Fruit fly (Drosophila melanogaster) whole organism, embryonic: ENCODE results near the gene CG45045.

Source experiments
- Atf6 ChIP-seq: fragments of 200-800 bp; sonication (Bioruptor generic); IDR thresholded peaks from 2 replicates; pipeline ENCODE4 v1.3.6; 2022; ENCODE audit warnings: missing biosample characterization, missing genetic modification characterization
- Awh ChIP-seq: fragments of 200-800 bp; sonication (Bioruptor generic); IDR thresholded peaks from 2 replicates; pipeline ENCODE4, ENCODE4 v1.3.6; 2022; ENCODE audit warnings: missing biosample characterization, missing genetic modification characterization
- CG10431 ChIP-seq: fragments of 200-800 bp; sonication (Bioruptor generic); optimal IDR thresholded peaks from 3 replicates; lab custom pipeline; 2018; ENCODE audit warnings: missing biosample characterization, mild to moderate bottlenecking, missing genetic modification characterization
- CG11093 ChIP-seq: fragments of 200-800 bp; sonication (Bioruptor generic); IDR thresholded peaks from 3 replicates; pipeline ENCODE4 v1.3.6; 2022; ENCODE audit warnings: missing biosample characterization, missing genetic modification characterization
- CG11247 ChIP-seq: fragments of 200-800 bp; sonication (Bioruptor generic); IDR thresholded peaks from 2 replicates; pipeline ENCODE4 v1.3.6; 2022; ENCODE audit warnings: missing biosample characterization, missing genetic modification characterization
- CG12391 ChIP-seq: fragments of 200-800 bp; sonication (Bioruptor generic); optimal IDR thresholded peaks from 3 replicates; lab custom pipeline; 2018; ENCODE audit warnings: missing biosample characterization, mild to moderate bottlenecking, missing genetic modification characterization, moderate library complexity
- CG12769 ChIP-seq: fragments of 200-800 bp; sonication (Bioruptor generic); optimal IDR thresholded peaks from 2 replicates; lab custom pipeline; 2019; ENCODE audit warnings: missing biosample characterization, mild to moderate bottlenecking, missing genetic modification characterization, moderate library complexity
- CG13296 ChIP-seq: fragments of 200-800 bp; sonication (Bioruptor generic); optimal IDR thresholded peaks from 3 replicates; lab custom pipeline; 2018; ENCODE audit warnings: missing biosample characterization, mild to moderate bottlenecking, missing genetic modification characterization
- CG13894 ChIP-seq: fragments of 200-800 bp; sonication (Bioruptor generic); optimal IDR thresholded peaks from 3 replicates; lab custom pipeline; 2018; ENCODE audit warnings: missing biosample characterization, mild to moderate bottlenecking, missing genetic modification characterization, moderate library complexity
- CG16813 ChIP-seq: fragments of 200-800 bp; sonication (Bioruptor generic); IDR thresholded peaks from 3 replicates; pipeline ENCODE4 v1.3.6; 2022; ENCODE audit warnings: missing biosample characterization, missing genetic modification characterization; ENCODE audit not compliant: partially characterized antibody
- CG17361 ChIP-seq: fragments of 200-800 bp; sonication (Bioruptor generic); IDR thresholded peaks from 3 replicates; pipeline ENCODE4 v1.3.6; 2022; ENCODE audit warnings: missing biosample characterization, missing genetic modification characterization
- CG31388 ChIP-seq: fragments of 200-800 bp; sonication (Bioruptor generic); optimal IDR thresholded peaks from 2 replicates; lab custom pipeline; 2016; ENCODE audit warnings: missing biosample characterization, missing genetic modification characterization
- CG3281 ChIP-seq: fragments of 200-800 bp; sonication (Bioruptor generic); optimal IDR thresholded peaks from 3 replicates; lab custom pipeline; 2017; ENCODE audit warnings: missing biosample characterization, mild to moderate bottlenecking, missing genetic modification characterization
- CG34224 ChIP-seq: fragments of 200-800 bp; sonication (Bioruptor generic); IDR thresholded peaks from 3 replicates; pipeline ENCODE4 v1.3.6; 2022; ENCODE audit warnings: missing biosample characterization, missing genetic modification characterization; ENCODE audit not compliant: partially characterized antibody
- CG6791 ChIP-seq: fragments of 200-800 bp; sonication (Bioruptor generic); IDR thresholded peaks from 3 replicates; pipeline ENCODE4 v1.3.6; 2022; ENCODE audit warnings: missing biosample characterization, missing genetic modification characterization; ENCODE audit not compliant: partially characterized antibody
- CG6854 ChIP-seq: fragments of 200-800 bp; sonication (Bioruptor generic); optimal IDR thresholded peaks from 3 replicates; lab custom pipeline; 2017; ENCODE audit warnings: missing biosample characterization, mild to moderate bottlenecking, missing genetic modification characterization
- CG7839 ChIP-seq: fragments of 200-800 bp; sonication (Bioruptor generic); optimal IDR thresholded peaks from 3 replicates; lab custom pipeline; 2018; ENCODE audit warnings: missing biosample characterization, mild to moderate bottlenecking, missing genetic modification characterization, moderate library complexity
- CG7963 ChIP-seq: fragments of 200-800 bp; sonication (Bioruptor generic); IDR thresholded peaks from 3 replicates; pipeline ENCODE4 v1.3.6; 2022; ENCODE audit warnings: missing biosample characterization, missing genetic modification characterization; ENCODE audit not compliant: partially characterized antibody
- CG8359 ChIP-seq: fragments of 200-800 bp; sonication (Bioruptor generic); optimal IDR thresholded peaks from 2 replicates; lab custom pipeline; 2017; ENCODE audit warnings: missing biosample characterization, mild to moderate bottlenecking, missing genetic modification characterization, borderline replicate concordance
- CkIIα-i1 ChIP-seq: fragments of 200-800 bp; sonication (Bioruptor generic); IDR thresholded peaks from 2 replicates; pipeline ENCODE4 v1.3.6; 2022; ENCODE audit warnings: missing biosample characterization, missing genetic modification characterization
- D19A ChIP-seq: fragments of 200-800 bp; optimal IDR thresholded peaks from 3 replicates; lab custom pipeline; 2019; ENCODE audit warnings: missing biosample characterization, mild to moderate bottlenecking, missing genetic modification characterization, moderate library complexity
- Dbx ChIP-seq: fragments of 200-800 bp; sonication (Bioruptor generic); IDR thresholded peaks from 3 replicates; pipeline ENCODE4 v1.3.6; 2022; ENCODE audit warnings: missing biosample characterization, missing genetic modification characterization
- Doc3 ChIP-seq: fragments of 200-800 bp; sonication (Bioruptor generic); IDR thresholded peaks from 3 replicates; pipeline ENCODE4 v1.3.6; 2022; ENCODE audit warnings: missing biosample characterization, missing genetic modification characterization; ENCODE audit not compliant: partially characterized antibody
- Eip74EF ChIP-seq, 2 experiments: fragments of 200-800 bp in 1 of 2; fragments of >200 bp in 1 of 2; sonication (Bioruptor generic) in 1 of 2; optimal IDR thresholded peaks; 2 replicates each; lab custom pipeline; 2017 to 2019; ENCODE audit warnings: missing biosample characterization in 2 of 2, missing genetic modification characterization in 2 of 2, mild to moderate bottlenecking in 1 of 2, moderate library complexity in 1 of 2
- HLH4C ChIP-seq: fragments of 200-800 bp; sonication (Bioruptor generic); IDR thresholded peaks from 3 replicates; pipeline ENCODE4 v1.3.6; 2022; ENCODE audit warnings: missing biosample characterization, missing genetic modification characterization; ENCODE audit not compliant: partially characterized antibody
- Hr51 ChIP-seq, 2 experiments: fragments of 200-800 bp; sonication (Bioruptor generic); optimal IDR thresholded peaks; 2 replicates in 1 of 2; 3 replicates in 1 of 2; lab custom pipeline; 2016 to 2018; ENCODE audit warnings: missing biosample characterization in 2 of 2, missing genetic modification characterization in 2 of 2, mild to moderate bottlenecking in 1 of 2, moderate library complexity in 1 of 2
- MTF-1 ChIP-seq: fragments of 200-800 bp; sonication (Bioruptor generic); optimal IDR thresholded peaks from 2 replicates; lab custom pipeline; 2018; ENCODE audit warnings: missing biosample characterization, mild to moderate bottlenecking, missing genetic modification characterization, borderline replicate concordance
- NK7.1 ChIP-seq: fragments of 200-800 bp; sonication (Bioruptor generic); optimal IDR thresholded peaks from 3 replicates; lab custom pipeline; 2016; ENCODE audit warnings: missing biosample characterization, missing genetic modification characterization
- Xbp1 ChIP-seq: fragments of 200-800 bp; sonication (Bioruptor generic); optimal IDR thresholded peaks from 3 replicates; lab custom pipeline; 2016; ENCODE audit warnings: missing biosample characterization, mild to moderate bottlenecking, missing genetic modification characterization
- abd-A ChIP-seq: fragments of 200-800 bp; sonication (Bioruptor generic); optimal IDR thresholded peaks from 3 replicates; lab custom pipeline; 2019; ENCODE audit warnings: missing biosample characterization, mild to moderate bottlenecking, missing genetic modification characterization, moderate library complexity
- al ChIP-seq: fragments of 200-800 bp; sonication (Bioruptor generic); IDR thresholded peaks from 2 replicates; pipeline ENCODE4 v1.3.6; 2022; ENCODE audit warnings: missing biosample characterization, missing genetic modification characterization
- chinmo ChIP-seq: fragments of 200-800 bp; sonication (Bioruptor generic); IDR thresholded peaks from 4 replicates; pipeline ENCODE4 v1.3.6; 2022; ENCODE audit warnings: missing biosample characterization, missing genetic modification characterization; ENCODE audit not compliant: partially characterized antibody
- dimm ChIP-seq: fragments of 200-800 bp; sonication (Bioruptor generic); IDR thresholded peaks from 2 replicates; pipeline ENCODE4 v1.3.6; 2022; ENCODE audit warnings: missing biosample characterization, missing genetic modification characterization
- hb ChIP-seq: fragments of 200-800 bp; sonication (Bioruptor generic); IDR thresholded peaks from 3 replicates; pipeline ENCODE4 v1.3.6; 2022; ENCODE audit warnings: missing biosample characterization, missing genetic modification characterization; ENCODE audit not compliant: partially characterized antibody
- jigr1 ChIP-seq: fragments of 200-800 bp; sonication (Bioruptor generic); IDR thresholded peaks from 3 replicates; pipeline ENCODE4 v1.3.6; 2022; ENCODE audit warnings: missing biosample characterization, missing genetic modification characterization
- kay ChIP-seq: fragments of 200-800 bp; sonication (Bioruptor generic); optimal IDR thresholded peaks from 2 replicates; lab custom pipeline; 2016; ENCODE audit warnings: missing biosample characterization, missing genetic modification characterization
- knrl ChIP-seq: fragments of 200-800 bp; sonication (Bioruptor generic); IDR thresholded peaks from 3 replicates; pipeline ENCODE4 v1.3.6; 2022; ENCODE audit warnings: missing biosample characterization, missing genetic modification characterization; ENCODE audit not compliant: partially characterized antibody
- lilli ChIP-seq: fragments of 200-800 bp; sonication (Bioruptor generic); optimal IDR thresholded peaks from 3 replicates; lab custom pipeline; 2016; ENCODE audit warnings: missing biosample characterization, missing genetic modification characterization
- lola ChIP-seq, 3 experiments: fragments of >200 bp in 2 of 3; fragments of 200-800 bp in 1 of 3; sonication (Bioruptor generic) in 1 of 3; optimal IDR thresholded peaks; 2 replicates each; lab custom pipeline; 2017 to 2019; ENCODE audit warnings: missing biosample characterization in 3 of 3, missing genetic modification characterization in 3 of 3, mild to moderate bottlenecking in 1 of 3, moderate library complexity in 1 of 3
- nerfin-2 ChIP-seq: fragments of 200-800 bp; sonication (Bioruptor generic); IDR thresholded peaks from 2 replicates; pipeline ENCODE4 v1.3.6; 2022; ENCODE audit warnings: missing biosample characterization, missing genetic modification characterization; ENCODE audit not compliant: partially characterized antibody
- sd ChIP-seq: fragments of 200-800 bp; sonication (Bioruptor generic); optimal IDR thresholded peaks from 3 replicates; lab custom pipeline; 2018; ENCODE audit warnings: missing biosample characterization, mild to moderate bottlenecking, missing genetic modification characterization, moderate library complexity
- sob ChIP-seq: fragments of 200-800 bp; sonication (Bioruptor generic); IDR thresholded peaks from 2 replicates; pipeline ENCODE4 v1.3.6; 2022; ENCODE audit warnings: missing biosample characterization, missing genetic modification characterization
- stwl ChIP-seq: fragments of 200-800 bp; sonication (Bioruptor generic); optimal IDR thresholded peaks from 3 replicates; lab custom pipeline; 2018; ENCODE audit warnings: missing biosample characterization, mild to moderate bottlenecking, missing genetic modification characterization, moderate library complexity
- tap ChIP-seq: fragments of 200-800 bp; optimal IDR thresholded peaks from 3 replicates; lab custom pipeline; 2019; ENCODE audit warnings: missing biosample characterization, mild to moderate bottlenecking, missing genetic modification characterization, moderate library complexity
- tna ChIP-seq: fragments of 200-800 bp; sonication (Bioruptor generic); IDR thresholded peaks from 2 replicates; pipeline ENCODE4 v1.3.6; 2022; ENCODE audit warnings: missing biosample characterization, missing genetic modification characterization; ENCODE audit not compliant: partially characterized antibody
- twi ChIP-seq: fragments of 200-800 bp; optimal IDR thresholded peaks from 2 replicates; lab custom pipeline; 2019; ENCODE audit warnings: missing biosample characterization, mild to moderate bottlenecking, missing genetic modification characterization, moderate library complexity
- unc-4 ChIP-seq: fragments of 200-800 bp; sonication (Bioruptor generic); IDR thresholded peaks from 2 replicates; pipeline ENCODE4 v1.3.6; 2022; ENCODE audit warnings: missing biosample characterization, missing genetic modification characterization; ENCODE audit not compliant: partially characterized antibody
- z ChIP-seq: fragments of 200-800 bp; sonication (Bioruptor generic); IDR thresholded peaks from 3 replicates; pipeline ENCODE4 v1.3.6; 2022; ENCODE audit warnings: missing biosample characterization, missing genetic modification characterization

CG45045 gene

dm6 chr3R:17645239-17645638 is 22.1 kb upstream of the CG45045 start:
- TF ChIP-seq CG10431 (GFP tag; lab: Kevin White, UChicago) (no peak), NK7.1 (no peak), CG8359 (GFP tag; lab: Kevin White, UChicago) (no peak), z (no peak), abd-A (tag; lab: Kevin White, UChicago) (peak; percentile 36), dimm (GFP tag; lab: Robert Waterston, UW) (no peak), hb (GFP tag; lab: Robert Waterston, UW) (peak; percentile 48; the same call in 1 of the 3 replicates), tap (tag; lab: Kevin White, UChicago) (no peak), chinmo (GFP tag; lab: Robert Waterston, UW) (peak; percentile 84; the same call in 2 of the 4 replicates), MTF-1 (GFP tag; lab: Kevin White, UChicago) (no peak), jigr1 (GFP tag; lab: Robert Waterston, UW) (no peak), tna (GFP tag; lab: Robert Waterston, UW) (peak; percentile 64; the same call in 1 of the 2 replicates), CG34224 (peak; percentile 54; the same call in 1 of the 3 replicates), al (no peak), CG31388 (GFP tag; lab: Kevin White, UChicago) (no peak), lilli (GFP tag; lab: Kevin White, UChicago) (no peak), nerfin-2 (peak; percentile 67), Hr51 (GFP tag; optimal IDR thresholded peaks at IDR 0.05; lab: Kevin White, UChicago) (no peak), kay (GFP tag; lab: Kevin White, UChicago) (no peak), CG13296 (GFP tag; lab: Kevin White, UChicago) (no peak), sob (GFP tag; lab: Robert Waterston, UW) (no peak), lola (GFP tag; optimal IDR thresholded peaks at IDR 0.05; lab: Kevin White, UChicago) (no peak), D19A (tag; lab: Kevin White, UChicago) (no peak), CG6854 (GFP tag; lab: Kevin White, UChicago) (peak; percentile 2), CG12391 (tag; lab: Kevin White, UChicago) (no peak), CG6791 (GFP tag; lab: Robert Waterston, UW) (peak; percentile 60; the same call in 1 of the 3 replicates), Dbx (GFP tag; lab: Robert Waterston, UW) (no peak), HLH4C (peak; percentile 59), CG7963 (peak; percentile 50; the same call in 1 of the 3 replicates), Xbp1 (no peak), CG7839 (no peak), twi (no peak), Atf6 (no peak), CkIIα-i1 (GFP tag; lab: Robert Waterston, UW) (no peak), CG12769 (tag; lab: Kevin White, UChicago) (peak; percentile 40), stwl (tag; lab: Kevin White, UChicago) (no peak), CG13894 (no peak), CG16813 (GFP tag; lab: Robert Waterston, UW) (peak; percentile 48; the same call in 2 of the 3 replicates), CG11093 (GFP tag; lab: Robert Waterston, UW) (no peak), Eip74EF (GFP tag; optimal IDR thresholded peaks at IDR 0.05; lab: Kevin White, UChicago) (peak in 1 of 2 experiments; percentile 13), Doc3 (GFP tag; lab: Robert Waterston, UW) (no peak), unc-4 (GFP tag; lab: Robert Waterston, UW) (no peak), CG11247 (no peak), knrl (GFP tag; lab: Robert Waterston, UW) (peak; percentile 41; the same call in 2 of the 3 replicates), CG17361 (no peak), sd (tag; lab: Kevin White, UChicago) (peak; percentile 63), CG3281 (no peak), Awh (GFP tag; lab: Robert Waterston, UW) (no peak)
